Fruit fly (Drosophila melanogaster) whole organism, embryonic: ENCODE measurements around the gene AnxB9.

Source experiments
- Asciz ChIP-seq: fragments of 200-800 bp; sonication (Bioruptor generic); optimal IDR thresholded peaks from 2 replicates; lab custom pipeline; 2017; ENCODE audit warnings: missing biosample characterization, mild to moderate bottlenecking, missing genetic modification characterization, missing genetic modification reagents
- BtbVII ChIP-seq: fragments of 200-800 bp; sonication (Bioruptor generic); optimal IDR thresholded peaks from 3 replicates; lab custom pipeline; 2017; ENCODE audit warnings: missing biosample characterization, mild to moderate bottlenecking, missing genetic modification characterization
- CG10209 ChIP-seq: fragments of 200-800 bp; sonication (Bioruptor generic); optimal IDR thresholded peaks from 3 replicates; lab custom pipeline; 2017; ENCODE audit warnings: missing biosample characterization, mild to moderate bottlenecking, missing genetic modification characterization, missing genetic modification reagents
- CG10979 ChIP-seq: fragments of 200-800 bp; sonication (Bioruptor generic); optimal IDR thresholded peaks from 2 replicates; lab custom pipeline; 2018; ENCODE audit warnings: missing biosample characterization, mild to moderate bottlenecking, missing genetic modification characterization, moderate library complexity
- CG11456 ChIP-seq: fragments of 200-800 bp; sonication (Bioruptor generic); IDR thresholded peaks from 3 replicates; pipeline ENCODE4 v1.3.6; 2022; ENCODE audit warnings: missing biosample characterization, missing genetic modification characterization
- CG12104 ChIP-seq: fragments of 200-800 bp; sonication (Bioruptor generic); optimal IDR thresholded peaks from 3 replicates; lab custom pipeline; 2016; ENCODE audit warnings: missing biosample characterization, missing genetic modification characterization
- CG13123 ChIP-seq: fragments of 200-800 bp; sonication (Bioruptor generic); optimal IDR thresholded peaks from 2 replicates; lab custom pipeline; 2016; ENCODE audit warnings: missing biosample characterization, missing genetic modification characterization
- CG13424 ChIP-seq: fragments of 200-800 bp; sonication (Bioruptor generic); optimal IDR thresholded peaks from 2 replicates; lab custom pipeline; 2019; ENCODE audit warnings: missing biosample characterization, mild to moderate bottlenecking, missing genetic modification characterization, moderate library complexity
- CG15479 ChIP-seq: fragments of 200-800 bp; sonication (Bioruptor generic); optimal IDR thresholded peaks from 3 replicates; lab custom pipeline; 2019; ENCODE audit warnings: missing biosample characterization, mild to moderate bottlenecking, missing genetic modification characterization, moderate library complexity
- CG16813 ChIP-seq: fragments of 200-800 bp; sonication (Bioruptor generic); IDR thresholded peaks from 3 replicates; pipeline ENCODE4 v1.3.6; 2022; ENCODE audit warnings: missing biosample characterization, missing genetic modification characterization; ENCODE audit not compliant: partially characterized antibody
- CG17568 ChIP-seq: fragments of 200-800 bp; sonication (Bioruptor generic); optimal IDR thresholded peaks from 2 replicates; lab custom pipeline; 2018; ENCODE audit warnings: missing biosample characterization, mild to moderate bottlenecking, missing genetic modification characterization, moderate library complexity
- CG18619 ChIP-seq: fragments of 200-800 bp; sonication (Bioruptor generic); optimal IDR thresholded peaks from 3 replicates; lab custom pipeline; 2017; ENCODE audit warnings: missing biosample characterization, mild to moderate bottlenecking, missing genetic modification characterization
- CG2875 ChIP-seq: fragments of 200-800 bp; sonication (Bioruptor generic); optimal IDR thresholded peaks from 2 replicates; lab custom pipeline; 2017; ENCODE audit warnings: missing biosample characterization, mild to moderate bottlenecking, missing genetic modification characterization, missing genetic modification reagents
- CG31224 ChIP-seq: fragments of 200-800 bp; sonication (Bioruptor generic); IDR thresholded peaks from 2 replicates; pipeline ENCODE4 v1.3.6; 2022; ENCODE audit warnings: missing biosample characterization, missing genetic modification characterization
- CG4404 ChIP-seq: fragments of 200-800 bp; sonication (Bioruptor generic); IDR thresholded peaks from 2 replicates; pipeline ENCODE4 v1.3.6; 2022; ENCODE audit warnings: missing biosample characterization, missing genetic modification characterization
- CG4617 ChIP-seq: fragments of 200-800 bp; sonication (Bioruptor generic); optimal IDR thresholded peaks from 3 replicates; lab custom pipeline; 2016; ENCODE audit warnings: missing biosample characterization, missing genetic modification characterization, borderline replicate concordance
- CG4820 ChIP-seq: fragments of 200-800 bp; sonication (Bioruptor generic); optimal IDR thresholded peaks from 3 replicates; lab custom pipeline; 2016; ENCODE audit warnings: missing biosample characterization, missing genetic modification characterization
- CG6683 ChIP-seq: fragments of 200-800 bp; sonication (Bioruptor generic); optimal IDR thresholded peaks from 2 replicates; lab custom pipeline; 2017; ENCODE audit warnings: missing biosample characterization, mild to moderate bottlenecking, missing genetic modification characterization, missing genetic modification reagents
- CG6854 ChIP-seq: fragments of 200-800 bp; sonication (Bioruptor generic); optimal IDR thresholded peaks from 3 replicates; lab custom pipeline; 2017; ENCODE audit warnings: missing biosample characterization, mild to moderate bottlenecking, missing genetic modification characterization
- CG8944 ChIP-seq: fragments of 200-800 bp; sonication (Bioruptor generic); optimal IDR thresholded peaks from 3 replicates; lab custom pipeline; 2016; ENCODE audit warnings: missing biosample characterization, missing genetic modification characterization
- Fer1 ChIP-seq: fragments of 200-800 bp; sonication (Bioruptor generic); optimal IDR thresholded peaks from 2 replicates; lab custom pipeline; 2017; ENCODE audit warnings: missing biosample characterization, mild to moderate bottlenecking, missing genetic modification characterization
- Hey ChIP-seq: fragments of 200-800 bp; sonication (Bioruptor generic); optimal IDR thresholded peaks from 3 replicates; lab custom pipeline; 2018; ENCODE audit warnings: missing biosample characterization, mild to moderate bottlenecking, missing genetic modification characterization
- Hr3 ChIP-seq: fragments of 200-800 bp; sonication (Bioruptor generic); optimal IDR thresholded peaks from 3 replicates; lab custom pipeline; 2016; ENCODE audit warnings: missing biosample characterization, missing genetic modification characterization
- Hsf ChIP-seq: fragments of 200-800 bp; sonication (Bioruptor generic); optimal IDR thresholded peaks from 3 replicates; lab custom pipeline; 2016; ENCODE audit warnings: missing biosample characterization, missing genetic modification characterization
- Max ChIP-seq: fragments of 200-800 bp; sonication (Bioruptor generic); optimal IDR thresholded peaks from 2 replicates; lab custom pipeline; 2016; ENCODE audit warnings: missing biosample characterization, mild to moderate bottlenecking, missing genetic modification characterization
- Med ChIP-seq: fragments of 200-800 bp; sonication (Bioruptor generic); peaks from one replicate; lab custom pipeline; 2016; ENCODE audit warnings: missing biosample characterization, missing genetic modification characterization, mild to moderate bottlenecking, inconsistent platforms, moderate library complexity
- Opbp ChIP-seq: fragments of 200-800 bp; sonication (Bioruptor generic); IDR thresholded peaks from 3 replicates; pipeline ENCODE4 v1.3.6; 2022; ENCODE audit warnings: missing biosample characterization, missing genetic modification characterization; ENCODE audit not compliant: partially characterized antibody
- Rfx ChIP-seq: fragments of 200-800 bp; sonication (Bioruptor generic); IDR thresholded peaks from 2 replicates; pipeline ENCODE4 v1.3.6; 2022; ENCODE audit warnings: missing biosample characterization, missing genetic modification characterization
- Sry-δ ChIP-seq: fragments of 200-800 bp; sonication (Bioruptor generic); optimal IDR thresholded peaks from 2 replicates; lab custom pipeline; 2016; ENCODE audit warnings: missing biosample characterization, missing genetic modification characterization
- Taf1 ChIP-seq: fragments of 200-800 bp; sonication (Bioruptor generic); IDR thresholded peaks from 2 replicates; pipeline ENCODE4 v1.3.6; 2022; ENCODE audit warnings: missing biosample characterization, missing genetic modification characterization
- Tbp ChIP-seq: fragments of >200 bp; optimal IDR thresholded peaks from 2 replicates; lab custom pipeline; 2018; ENCODE audit warnings: missing biosample characterization, missing genetic modification characterization
- Xbp1 ChIP-seq: fragments of 200-800 bp; sonication (Bioruptor generic); optimal IDR thresholded peaks from 3 replicates; lab custom pipeline; 2016; ENCODE audit warnings: missing biosample characterization, mild to moderate bottlenecking, missing genetic modification characterization
- Xrp1 ChIP-seq: fragments of 200-800 bp; sonication (Bioruptor generic); IDR thresholded peaks from 2 replicates; pipeline ENCODE4 v1.3.6; 2022; ENCODE audit warnings: missing biosample characterization, missing genetic modification characterization
- bsh ChIP-seq, 2 experiments: fragments of 200-800 bp; sonication (Bioruptor generic); optimal IDR thresholded peaks; 2 replicates each; lab custom pipeline; 2017 to 2018; ENCODE audit warnings: mild to moderate bottlenecking in 2 of 2, missing biosample characterization in 2 of 2, missing genetic modification characterization in 2 of 2, moderate library complexity in 1 of 2
- cad ChIP-seq: fragments of >200 bp; optimal IDR thresholded peaks from 2 replicates; lab custom pipeline; 2017; ENCODE audit warnings: missing biosample characterization, missing genetic modification characterization
- cato ChIP-seq: fragments of 200-800 bp; sonication (Bioruptor generic); optimal IDR thresholded peaks from 2 replicates; lab custom pipeline; 2016; ENCODE audit warnings: missing biosample characterization, missing genetic modification characterization, borderline replicate concordance
- chif ChIP-seq, 2 experiments: fragments of 200-800 bp; sonication (Bioruptor generic); optimal IDR thresholded peaks; 3 replicates each; lab custom pipeline; 2016; ENCODE audit warnings: missing biosample characterization in 2 of 2, missing genetic modification characterization in 2 of 2
- gcm2 ChIP-seq: fragments of 200-800 bp; sonication (Bioruptor generic); optimal IDR thresholded peaks from 2 replicates; lab custom pipeline; 2016; ENCODE audit warnings: missing biosample characterization, missing genetic modification characterization
- gem ChIP-seq: fragments of 200-800 bp; sonication (Bioruptor generic); optimal IDR thresholded peaks from 2 replicates; lab custom pipeline; 2019; ENCODE audit warnings: missing biosample characterization, mild to moderate bottlenecking, missing genetic modification characterization, moderate library complexity
- knrl ChIP-seq: fragments of 200-800 bp; sonication (Bioruptor generic); IDR thresholded peaks from 3 replicates; pipeline ENCODE4 v1.3.6; 2022; ENCODE audit warnings: missing biosample characterization, missing genetic modification characterization; ENCODE audit not compliant: partially characterized antibody
- pb ChIP-seq: fragments of 200-800 bp; sonication (Bioruptor generic); optimal IDR thresholded peaks from 3 replicates; lab custom pipeline; 2016; ENCODE audit warnings: missing biosample characterization, missing genetic modification characterization
- pnt ChIP-seq: fragments of 200-800 bp; sonication (Bioruptor generic); optimal IDR thresholded peaks from 3 replicates; lab custom pipeline; 2016; ENCODE audit warnings: missing biosample characterization, missing genetic modification characterization
- schlank ChIP-seq: fragments of 200-800 bp; sonication (Bioruptor generic); optimal IDR thresholded peaks from 2 replicates; lab custom pipeline; 2018; ENCODE audit warnings: missing biosample characterization, mild to moderate bottlenecking, missing genetic modification characterization
- tll ChIP-seq, 2 experiments: fragments of 200-800 bp in 1 of 2; fragments of >200 bp in 1 of 2; sonication (Bioruptor generic) in 1 of 2; optimal IDR thresholded peaks; 2 replicates each; lab custom pipeline; 2017 to 2019; ENCODE audit warnings: missing biosample characterization in 2 of 2, missing genetic modification characterization in 2 of 2, mild to moderate bottlenecking in 1 of 2, moderate library complexity in 1 of 2
- twi ChIP-seq: fragments of 200-800 bp; optimal IDR thresholded peaks from 2 replicates; lab custom pipeline; 2019; ENCODE audit warnings: missing biosample characterization, mild to moderate bottlenecking, missing genetic modification characterization, moderate library complexity
- unpg ChIP-seq: fragments of 200-800 bp; sonication (Bioruptor generic); optimal IDR thresholded peaks from 3 replicates; lab custom pipeline; 2018; ENCODE audit warnings: missing biosample characterization, mild to moderate bottlenecking, missing genetic modification characterization, moderate library complexity
- zf30C ChIP-seq: fragments of 200-800 bp; sonication (Bioruptor generic); optimal IDR thresholded peaks from 3 replicates; lab custom pipeline; 2018; ENCODE audit warnings: missing biosample characterization, mild to moderate bottlenecking, missing genetic modification characterization

Gene AnxB9

dm6 chr3R:21101453-21102214 is 36.6 kb downstream of the AnxB9 start, which contains the start of the genes CG7044 and Tbc1d22 (continued):
- TF ChIP-seq gcm2 = no peak
- no peak for TF ChIP-seq unpg (GFP tag; lab: Kevin White, UChicago)
- TF ChIP-seq knrl = peak; percentile 53; the same call in 2 of the 3 replicates
- peak; percentile 40; the same call in 2 of the 3 replicates for TF ChIP-seq CG16813 (GFP tag; lab: Robert Waterston, UW)
- TF ChIP-seq pnt = peak; percentile 43
- TF ChIP-seq chif (GFP tag; optimal IDR thresholded peaks at IDR 0.05; lab: Kevin White, UChicago) = peak in 1 of 2 experiments; percentile 20
- TF ChIP-seq cad = no peak
- TF ChIP-seq CG8944 (GFP tag; lab: Kevin White, UChicago) = peak; percentile 17
- no peak for TF ChIP-seq Fer1 (GFP tag; lab: Kevin White, UChicago)
- TF ChIP-seq Max (GFP tag; lab: Kevin White, UChicago) = peak; percentile 27
- peak; percentile 9; the same call in 1 of the 3 replicates for TF ChIP-seq Opbp (GFP tag; lab: Robert Waterston, UW)
- TF ChIP-seq Xbp1 (GFP tag; lab: Kevin White, UChicago) = peak; percentile 71
- no peak for TF ChIP-seq zf30C (GFP tag; lab: Kevin White, UChicago)
- TF ChIP-seq CG11456 (GFP tag; lab: Robert Waterston, UW) = no peak; the same call in 2 of the 3 replicates
- no peak for TF ChIP-seq Taf1
- TF ChIP-seq Xrp1 (GFP tag; lab: Robert Waterston, UW) = peak; percentile 36; the same call in 1 of the 2 replicates
- TF ChIP-seq Rfx = peak; percentile 44; the same call in 1 of the 2 replicates
- TF ChIP-seq CG4617 = peak; percentile 19
- TF ChIP-seq CG6854 (GFP tag; lab: Kevin White, UChicago) = no peak
- no peak for TF ChIP-seq BtbVII
- TF ChIP-seq schlank (tag; lab: Kevin White, UChicago) = no peak
- peak; percentile 51 for TF ChIP-seq Hsf
- TF ChIP-seq CG15479 (GFP tag; lab: Kevin White, UChicago) = no peak
- TF ChIP-seq Hey (tag; lab: Kevin White, UChicago) = no peak
- TF ChIP-seq Asciz (GFP tag; lab: Kevin White, UChicago) = no peak
- peak; percentile 40 for TF ChIP-seq CG12104
- TF ChIP-seq CG10979 (tag; lab: Kevin White, UChicago) = peak; percentile 24
- TF ChIP-seq gem (tag; lab: Kevin White, UChicago) = peak; percentile 66
- peak; percentile 29 for TF ChIP-seq CG10209 (GFP tag; lab: Kevin White, UChicago)
- peak; percentile 22 for TF ChIP-seq twi
- TF ChIP-seq CG13123 (GFP tag; lab: Kevin White, UChicago) = peak; percentile 32
- no peak for TF ChIP-seq CG2875 (GFP tag; lab: Kevin White, UChicago)
- TF ChIP-seq CG4404 = 0 out of 2 replicates have a peak, but pooled peaks have one; percentile 19
- TF ChIP-seq Med = peak; percentile 69
- TF ChIP-seq tll (GFP tag; optimal IDR thresholded peaks at IDR 0.05; lab: Kevin White, UChicago) = peak in 1 of 2 experiments; percentile 79
- TF ChIP-seq bsh (GFP tag; optimal IDR thresholded peaks at IDR 0.05; lab: Kevin White, UChicago) = peak in 1 of 2 experiments; percentile 15
- TF ChIP-seq Tbp (GFP tag; lab: Kevin White, UChicago) = no peak
- peak; percentile 43 for TF ChIP-seq CG18619 (GFP tag; lab: Kevin White, UChicago)
- peak; percentile 39 for TF ChIP-seq CG4820 (GFP tag; lab: Kevin White, UChicago)
- TF ChIP-seq Sry-δ (GFP tag; lab: Kevin White, UChicago) = peak; percentile 59
- peak; percentile 69 for TF ChIP-seq Hr3 (GFP tag; lab: Kevin White, UChicago)
- no peak for TF ChIP-seq CG6683 (GFP tag; lab: Kevin White, UChicago)
- TF ChIP-seq cato = peak; percentile 16
- no peak for TF ChIP-seq CG17568 (GFP tag; lab: Kevin White, UChicago)
- TF ChIP-seq pb (GFP tag; lab: Kevin White, UChicago) = no peak
- TF ChIP-seq CG31224 (GFP tag; lab: Robert Waterston, UW) = no peak
- peak; percentile 63 for TF ChIP-seq CG13424
